Fruit fly (Drosophila melanogaster) whole organism, embryonic: ENCODE results near the gene CG15155.

Experiments
- Abd-B ChIP-seq: fragments of 200-800 bp; sonication (Bioruptor generic); optimal IDR thresholded peaks from 2 replicates; lab custom pipeline; 2018; ENCODE audit warnings: missing biosample characterization, mild to moderate bottlenecking, missing genetic modification characterization, moderate library complexity
- Ada2b ChIP-seq: fragments of 200-800 bp; sonication (Bioruptor generic); IDR thresholded peaks from 2 replicates; pipeline ENCODE4 v1.3.6; 2022; ENCODE audit warnings: missing biosample characterization, missing genetic modification characterization
- CG10209 ChIP-seq: fragments of 200-800 bp; sonication (Bioruptor generic); optimal IDR thresholded peaks from 3 replicates; lab custom pipeline; 2017; ENCODE audit warnings: missing biosample characterization, mild to moderate bottlenecking, missing genetic modification characterization, missing genetic modification reagents
- CG10321 ChIP-seq: fragments of 200-800 bp; sonication (Bioruptor generic); IDR thresholded peaks from 2 replicates; pipeline ENCODE4 v1.3.6; 2022; ENCODE audit warnings: missing biosample characterization, missing genetic modification characterization
- CG10462 ChIP-seq: fragments of 200-800 bp; sonication (Bioruptor generic); optimal IDR thresholded peaks from 2 replicates; lab custom pipeline; 2016; ENCODE audit warnings: missing biosample characterization, missing genetic modification characterization
- CG10979 ChIP-seq: fragments of 200-800 bp; sonication (Bioruptor generic); optimal IDR thresholded peaks from 2 replicates; lab custom pipeline; 2018; ENCODE audit warnings: missing biosample characterization, mild to moderate bottlenecking, missing genetic modification characterization, moderate library complexity
- CG12071 ChIP-seq: fragments of 200-800 bp; sonication (Bioruptor generic); optimal IDR thresholded peaks from 3 replicates; lab custom pipeline; 2018; ENCODE audit warnings: missing biosample characterization, mild to moderate bottlenecking, missing genetic modification characterization
- CG12391 ChIP-seq: fragments of 200-800 bp; sonication (Bioruptor generic); optimal IDR thresholded peaks from 3 replicates; lab custom pipeline; 2018; ENCODE audit warnings: missing biosample characterization, mild to moderate bottlenecking, missing genetic modification characterization, moderate library complexity
- CG13287 ChIP-seq: fragments of 200-800 bp; sonication (Bioruptor generic); IDR thresholded peaks from 2 replicates; pipeline ENCODE4 v1.3.6; 2022; ENCODE audit warnings: missing biosample characterization, missing genetic modification characterization; ENCODE audit not compliant: partially characterized antibody
- CG14667 ChIP-seq: fragments of 200-800 bp; sonication (Bioruptor generic); IDR thresholded peaks from 2 replicates; pipeline ENCODE4 v1.3.6; 2022; ENCODE audit warnings: missing biosample characterization, missing genetic modification characterization
- CG16779 ChIP-seq: fragments of 200-800 bp; sonication (Bioruptor generic); IDR thresholded peaks from 2 replicates; pipeline ENCODE4 v1.3.6; 2022; ENCODE audit warnings: missing biosample characterization, missing genetic modification characterization
- CG18599 ChIP-seq: fragments of 200-800 bp; sonication (Bioruptor generic); optimal IDR thresholded peaks from 3 replicates; lab custom pipeline; 2017; ENCODE audit warnings: missing biosample characterization, missing genetic modification characterization, mild to moderate bottlenecking, moderate library complexity, missing genetic modification reagents
- CG2120 ChIP-seq: fragments of 200-800 bp; sonication (Bioruptor generic); optimal IDR thresholded peaks from 3 replicates; lab custom pipeline; 2016; ENCODE audit warnings: missing biosample characterization, missing genetic modification characterization
- CG2199 ChIP-seq: fragments of 200-800 bp; sonication (Bioruptor generic); IDR thresholded peaks from 3 replicates; pipeline ENCODE4 v1.3.6; 2022; ENCODE audit warnings: missing biosample characterization, missing genetic modification characterization
- CG33213 ChIP-seq: fragments of 200-800 bp; sonication (Bioruptor generic); optimal IDR thresholded peaks from 3 replicates; lab custom pipeline; 2016; ENCODE audit warnings: missing biosample characterization, missing genetic modification characterization
- CG42726 ChIP-seq: fragments of 200-800 bp; sonication (Bioruptor generic); IDR thresholded peaks from 2 replicates; pipeline ENCODE4 v1.3.6; 2022; ENCODE audit warnings: missing biosample characterization, missing genetic modification characterization; ENCODE audit not compliant: partially characterized antibody
- CG6683 ChIP-seq: fragments of 200-800 bp; sonication (Bioruptor generic); optimal IDR thresholded peaks from 2 replicates; lab custom pipeline; 2017; ENCODE audit warnings: missing biosample characterization, mild to moderate bottlenecking, missing genetic modification characterization, missing genetic modification reagents
- CG9727 ChIP-seq: fragments of 200-800 bp; sonication (Bioruptor generic); optimal IDR thresholded peaks from 3 replicates; lab custom pipeline; 2017; ENCODE audit warnings: missing biosample characterization, mild to moderate bottlenecking, missing genetic modification characterization
- Dip3 ChIP-seq: fragments of 200-800 bp; sonication (Bioruptor generic); optimal IDR thresholded peaks from 3 replicates; lab custom pipeline; 2016; ENCODE audit warnings: missing biosample characterization, missing genetic modification characterization
- Dref ChIP-seq: fragments of 200-800 bp; sonication (Bioruptor generic); IDR thresholded peaks from 2 replicates; pipeline ENCODE4 v1.3.6; 2022; ENCODE audit warnings: missing biosample characterization, missing genetic modification characterization
- E2f1 ChIP-seq: fragments of 200-800 bp; sonication (Bioruptor generic); IDR thresholded peaks from 2 replicates; pipeline ENCODE4 v1.3.6; 2022; ENCODE audit warnings: missing biosample characterization, missing genetic modification characterization
- Gsc ChIP-seq: fragments of 200-800 bp; sonication (Bioruptor generic); IDR thresholded peaks from 2 replicates; pipeline ENCODE4 v1.3.6; 2022; ENCODE audit warnings: missing biosample characterization, missing genetic modification characterization
- H15 ChIP-seq: fragments of 200-800 bp; sonication (Bioruptor generic); IDR thresholded peaks from 3 replicates; pipeline ENCODE4 v1.3.6; 2022; ENCODE audit warnings: missing biosample characterization, missing genetic modification characterization
- HLH3B ChIP-seq: fragments of 200-800 bp; sonication (Bioruptor generic); IDR thresholded peaks from 2 replicates; pipeline ENCODE4 v1.3.6; 2022; ENCODE audit warnings: missing biosample characterization, missing genetic modification characterization
- Lhr ChIP-seq: fragments of 200-800 bp; sonication (Bioruptor generic); optimal IDR thresholded peaks from 3 replicates; lab custom pipeline; 2017; ENCODE audit warnings: mild to moderate bottlenecking, missing biosample characterization, missing genetic modification reagents, missing genetic modification characterization
- MBD-R2 ChIP-seq: fragments of 200-800 bp; sonication (Bioruptor generic); IDR thresholded peaks from 2 replicates; pipeline ENCODE4 v1.3.6; 2022; ENCODE audit warnings: missing biosample characterization, missing genetic modification characterization
- Meics ChIP-seq: fragments of 200-800 bp; sonication (Bioruptor generic); optimal IDR thresholded peaks from 2 replicates; lab custom pipeline; 2017; ENCODE audit warnings: missing biosample characterization, mild to moderate bottlenecking, missing genetic modification characterization
- Ravus ChIP-seq: fragments of 200-800 bp; sonication (Bioruptor generic); IDR thresholded peaks from 2 replicates; pipeline ENCODE4 v1.3.6; 2022; ENCODE audit warnings: missing biosample characterization, missing genetic modification characterization
- Sin3A ChIP-seq: fragments of >200 bp; optimal IDR thresholded peaks from 2 replicates; lab custom pipeline; 2018
- Trl ChIP-seq, 3 experiments: fragments of >200 bp in 2 of 3; fragments of 200-800 bp in 1 of 3; sonication (Bioruptor generic) in 1 of 3; optimal IDR thresholded peaks; 2 replicates in 1 of 3; 3 replicates in 2 of 3; lab custom pipeline; 2016 to 2017; ENCODE audit warnings: missing biosample characterization in 1 of 3, missing genetic modification characterization in 1 of 3
- bab2 ChIP-seq: fragments of 200-800 bp; sonication (Bioruptor generic); optimal IDR thresholded peaks from 2 replicates; lab custom pipeline; 2016; ENCODE audit warnings: missing biosample characterization, missing genetic modification characterization
- bbx ChIP-seq: fragments of 200-800 bp; sonication (Bioruptor generic); IDR thresholded peaks from 2 replicates; pipeline ENCODE4 v1.3.6; 2022; ENCODE audit warnings: missing biosample characterization, missing genetic modification characterization; ENCODE audit not compliant: partially characterized antibody
- btn ChIP-seq: fragments of 200-800 bp; sonication (Bioruptor generic); optimal IDR thresholded peaks from 2 replicates; lab custom pipeline; 2016; ENCODE audit warnings: missing biosample characterization, missing genetic modification characterization
- crp ChIP-seq, 2 experiments: fragments of 200-800 bp; sonication (Bioruptor generic); optimal IDR thresholded peaks; 2 replicates in 1 of 2; 3 replicates in 1 of 2; lab custom pipeline; 2017; ENCODE audit warnings: missing biosample characterization in 2 of 2, missing genetic modification characterization in 2 of 2, mild to moderate bottlenecking in 1 of 2, moderate library complexity in 1 of 2
- da ChIP-seq: fragments of 200-800 bp; sonication (Bioruptor generic); optimal IDR thresholded peaks from 2 replicates; lab custom pipeline; 2016; ENCODE audit warnings: missing biosample characterization, missing genetic modification characterization
- grn ChIP-seq: fragments of 200-800 bp; sonication (Bioruptor generic); optimal IDR thresholded peaks from 3 replicates; lab custom pipeline; 2017; ENCODE audit warnings: missing biosample characterization, missing genetic modification characterization
- insv ChIP-seq, 2 experiments: fragments of 200-800 bp; sonication (Bioruptor generic); optimal IDR thresholded peaks; 3 replicates each; lab custom pipeline; 2016 to 2018; ENCODE audit warnings: missing biosample characterization in 2 of 2, missing genetic modification characterization in 2 of 2
- lbe ChIP-seq: fragments of 200-800 bp; sonication (Bioruptor generic); optimal IDR thresholded peaks from 2 replicates; lab custom pipeline; 2016; ENCODE audit warnings: missing biosample characterization, mild to moderate bottlenecking, missing genetic modification characterization
- lilli ChIP-seq: fragments of 200-800 bp; sonication (Bioruptor generic); optimal IDR thresholded peaks from 3 replicates; lab custom pipeline; 2016; ENCODE audit warnings: missing biosample characterization, missing genetic modification characterization
- lov ChIP-seq, 2 experiments: fragments of 200-800 bp in 1 of 2; fragments of >200 bp in 1 of 2; sonication (Bioruptor generic) in 1 of 2; IDR thresholded peaks in 1 of 2; optimal IDR thresholded peaks in 1 of 2; 2 replicates in 1 of 2; 3 replicates in 1 of 2; pipeline versions ENCODE4 v1.3.6 to Lab custom; 2017 to 2022; ENCODE audit warnings: missing biosample characterization in 1 of 2, missing genetic modification characterization in 1 of 2
- schlank ChIP-seq: fragments of 200-800 bp; sonication (Bioruptor generic); optimal IDR thresholded peaks from 2 replicates; lab custom pipeline; 2018; ENCODE audit warnings: missing biosample characterization, mild to moderate bottlenecking, missing genetic modification characterization
- sd ChIP-seq: fragments of 200-800 bp; sonication (Bioruptor generic); optimal IDR thresholded peaks from 3 replicates; lab custom pipeline; 2018; ENCODE audit warnings: missing biosample characterization, mild to moderate bottlenecking, missing genetic modification characterization, moderate library complexity
- sna ChIP-seq: fragments of 200-800 bp; sonication (Bioruptor generic); IDR thresholded peaks from 2 replicates; pipeline ENCODE4 v1.3.6; 2022; ENCODE audit warnings: missing biosample characterization, missing genetic modification characterization; ENCODE audit not compliant: partially characterized antibody
- trh ChIP-seq: fragments of 200-800 bp; sonication (Bioruptor generic); optimal IDR thresholded peaks from 2 replicates; lab custom pipeline; 2016; ENCODE audit warnings: missing biosample characterization, missing genetic modification characterization
- ttk ChIP-seq: fragments of 200-800 bp; sonication (Bioruptor generic); IDR thresholded peaks from 2 replicates; pipeline ENCODE4 v2.1.2; 2022; ENCODE audit warnings: missing biosample characterization, missing genetic modification characterization
- zf30C ChIP-seq: fragments of 200-800 bp; sonication (Bioruptor generic); optimal IDR thresholded peaks from 3 replicates; lab custom pipeline; 2018; ENCODE audit warnings: missing biosample characterization, mild to moderate bottlenecking, missing genetic modification characterization
- zfh1 ChIP-seq: fragments of 200-800 bp; sonication (Bioruptor generic); IDR thresholded peaks from 3 replicates; pipeline ENCODE4 v1.3.6; 2022; ENCODE audit warnings: missing biosample characterization, missing genetic modification characterization
- zfh2 ChIP-seq: fragments of 200-800 bp; sonication (Bioruptor generic); optimal IDR thresholded peaks from 2 replicates; lab custom pipeline; 2016; ENCODE audit warnings: missing biosample characterization, missing genetic modification characterization

CG15155 gene

dm6 chr2L:18151134-18151825, 3.4 kb upstream of the CG15155 start (continued):
- TF ChIP-seq da (GFP tag; lab: Kevin White, UChicago): peak; percentile 70
- TF ChIP-seq CG10321 (GFP tag; lab: Robert Waterston, UW): no peak
- peak; percentile 84 for TF ChIP-seq sd (tag; lab: Kevin White, UChicago)
- no peak for TF ChIP-seq trh
- peak; percentile 2 for TF ChIP-seq CG12071 (GFP tag; lab: Kevin White, UChicago)
- peak; percentile 57 for TF ChIP-seq bab2 (GFP tag; lab: Kevin White, UChicago)
- TF ChIP-seq zfh2: peak; percentile 66
- TF ChIP-seq CG16779 (GFP tag; lab: Robert Waterston, UW): no peak
- peak; percentile 59 for TF ChIP-seq HLH3B (GFP tag; lab: Robert Waterston, UW)
- no peak for TF ChIP-seq zf30C (GFP tag; lab: Kevin White, UChicago)
- 0 out of 2 replicates have a peak, but pooled peaks have one; percentile 31 for TF ChIP-seq Dref (GFP tag; lab: Robert Waterston, UW)
- peak; percentile 49; the same call in 1 of the 2 replicates for TF ChIP-seq E2f1 (GFP tag; lab: Robert Waterston, UW)
- TF ChIP-seq lov (optimal IDR thresholded peaks at IDR 0.05; lab: Kevin White, UChicago): no peak
- peak; percentile 69; the same call in 1 of the 3 replicates for TF ChIP-seq lov (GFP tag; IDR thresholded peaks at IDR 0.05; lab: Robert Waterston, UW)
- peak; percentile 29 for TF ChIP-seq schlank (tag; lab: Kevin White, UChicago)
- no peak for TF ChIP-seq Sin3A (lab: Kevin White, UChicago)
- peak; percentile 48 for TF ChIP-seq Abd-B (GFP tag; lab: Kevin White, UChicago)
- TF ChIP-seq CG33213: no peak
- TF ChIP-seq CG14667: no peak; the same call in 1 of the 2 replicates
- no peak for TF ChIP-seq crp (GFP tag; optimal IDR thresholded peaks at IDR 0.05; lab: Kevin White, UChicago)
- peak; percentile 14 to 47 for TF ChIP-seq Trl (optimal IDR thresholded peaks at IDR 0.05; lab: Kevin White, UChicago)
- TF ChIP-seq Trl (GFP tag; optimal IDR thresholded peaks at IDR 0.05; lab: Kevin White, UChicago): peak; percentile 66
- TF ChIP-seq Ada2b (GFP tag; lab: Robert Waterston, UW): peak; percentile 74
- no peak; the same call in 1 of the 2 replicates for TF ChIP-seq Ravus (GFP tag; lab: Robert Waterston, UW)
- TF ChIP-seq sna (GFP tag; lab: Robert Waterston, UW): peak; percentile 49; the same call in 1 of the 2 replicates
- TF ChIP-seq CG18599 (GFP tag; lab: Kevin White, UChicago): no peak
- no peak for TF ChIP-seq Dip3 (GFP tag; lab: Kevin White, UChicago)
- TF ChIP-seq CG42726 (GFP tag; lab: Robert Waterston, UW): 0 out of 2 replicates have a peak, but pooled peaks have one; percentile 21
- TF ChIP-seq CG2120: peak; percentile 71
- no peak for TF ChIP-seq CG10979
- peak; percentile 9 for TF ChIP-seq lbe (GFP tag; lab: Kevin White, UChicago)
- no peak for TF ChIP-seq insv (GFP tag; optimal IDR thresholded peaks at IDR 0.05; lab: Kevin White, UChicago)
- TF ChIP-seq CG13287 (GFP tag; lab: Robert Waterston, UW): peak; percentile 50; the same call in 1 of the 2 replicates
- peak; percentile 41 for TF ChIP-seq CG9727 (GFP tag; lab: Kevin White, UChicago)
- TF ChIP-seq CG12391 (tag; lab: Kevin White, UChicago): no peak
- no peak for TF ChIP-seq Gsc (GFP tag; lab: Robert Waterston, UW)
- peak; percentile 59 for TF ChIP-seq bbx
- no peak for TF ChIP-seq CG10462 (GFP tag; lab: Kevin White, UChicago)
- no peak for TF ChIP-seq CG6683
- peak; percentile 73; the same call in 1 of the 3 replicates for TF ChIP-seq H15
- peak; percentile 44 for TF ChIP-seq Meics (GFP tag; lab: Kevin White, UChicago)
- peak; percentile 65 for TF ChIP-seq lilli (GFP tag; lab: Kevin White, UChicago)
- no peak for TF ChIP-seq grn (GFP tag; lab: Kevin White, UChicago)
- TF ChIP-seq MBD-R2 (GFP tag; lab: Robert Waterston, UW): peak; percentile 24; the same call in 1 of the 2 replicates
- peak; percentile 72 for TF ChIP-seq zfh1 (GFP tag; lab: Robert Waterston, UW)
- peak; percentile 47 for TF ChIP-seq CG10209 (GFP tag; lab: Kevin White, UChicago)
- no peak for TF ChIP-seq btn (GFP tag; lab: Kevin White, UChicago)
- peak; percentile 90 for TF ChIP-seq CG2199 (GFP tag; lab: Robert Waterston, UW)
- TF ChIP-seq Lhr (GFP tag; lab: Kevin White, UChicago): no peak
- peak; percentile 23; the same call in 1 of the 2 replicates for TF ChIP-seq ttk (GFP tag; lab: Robert Waterston, UW)
